Fruit fly (Drosophila melanogaster): ENCODE data around the gene Myo61F.

Gene Myo61F

DNA sequence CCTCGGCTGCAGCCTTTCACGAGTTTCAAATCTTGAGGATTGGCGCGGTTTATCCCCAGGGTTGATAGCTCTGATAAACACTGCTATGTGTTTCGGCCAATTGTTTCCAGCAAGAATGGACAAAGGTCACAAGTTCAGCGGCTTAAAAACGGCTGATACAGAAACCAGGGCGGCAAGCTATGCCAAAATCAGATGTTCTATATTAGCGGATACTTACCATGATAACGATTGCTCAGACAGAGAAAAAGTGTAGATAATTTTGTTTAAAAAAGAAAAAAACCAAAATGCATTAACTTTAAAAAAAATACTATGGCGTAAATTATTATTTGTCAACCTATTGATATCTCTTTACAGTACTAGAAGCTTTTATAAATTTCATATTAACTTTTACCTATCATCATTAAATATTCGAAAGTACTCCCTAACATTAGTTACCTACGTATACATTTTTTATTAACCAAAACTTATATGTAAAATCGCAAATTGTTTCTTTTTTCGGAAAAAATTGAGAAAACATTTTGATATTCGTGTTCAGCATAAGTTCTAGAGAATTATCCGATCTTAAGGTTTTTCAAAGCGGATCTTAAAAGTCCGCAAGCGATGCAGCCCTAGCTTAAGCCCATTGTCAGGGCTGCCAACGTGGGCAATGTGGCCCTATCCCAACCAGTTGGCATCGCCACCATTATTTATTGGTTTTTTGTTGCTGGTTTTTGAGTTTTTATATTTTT is 5.1 kb upstream of the Myo61F start, which contains the start of the genes sturkopf and Herc4 (continued):
- TF ChIP-seq inv (GFP tag; IDR thresholded peaks at IDR 0.05; ENCODE audit: partially characterized antibody) = no peak
- no peak for TF ChIP-seq CG18764 (GFP tag; optimal IDR thresholded peaks at IDR 0.05)
- TF ChIP-seq CG17829 (tag; optimal IDR thresholded peaks at IDR 0.05) = peak; percentile 67
- TF ChIP-seq Spps (tag; optimal IDR thresholded peaks at IDR 0.05) = no peak
- peak; percentile 85 for TF ChIP-seq CG8924 (tag; optimal IDR thresholded peaks at IDR 0.05)
- no peak; the same call in 2 of the 3 replicates for TF ChIP-seq croc (GFP tag; conservative IDR thresholded peaks at IDR 0.05)
- TF ChIP-seq Oaz (GFP tag; IDR thresholded peaks at IDR 0.05) = 0 out of 2 replicates have a peak, but pooled peaks have one; percentile 16
- TF ChIP-seq mam (GFP tag; optimal IDR thresholded peaks at IDR 0.05) = peak; percentile 96
- peak in 1 of 3 experiments; percentile 85 for TF ChIP-seq lola (GFP tag; optimal IDR thresholded peaks at IDR 0.05)
- TF ChIP-seq hbn (GFP tag; IDR thresholded peaks at IDR 0.05; ENCODE audit: partially characterized antibody) = no peak
- peak; percentile 90 for TF ChIP-seq CG11456 (GFP tag; IDR thresholded peaks at IDR 0.05)
- TF ChIP-seq Hsf (GFP tag; optimal IDR thresholded peaks at IDR 0.05) = peak; percentile 83
- TF ChIP-seq HmgD (GFP tag; optimal IDR thresholded peaks at IDR 0.05) = peak; percentile 37
- TF ChIP-seq phol (tag; optimal IDR thresholded peaks at IDR 0.05) = peak; percentile 69
- TF ChIP-seq vnd (GFP tag; IDR thresholded peaks at IDR 0.05; ENCODE audit: partially characterized antibody) = no peak
- TF ChIP-seq CG32532 (GFP tag; IDR thresholded peaks at IDR 0.05) = peak; percentile 76
- TF ChIP-seq Adf1 (GFP tag; IDR thresholded peaks at IDR 0.05) = no peak; the same call in 1 of the 2 replicates
- TF ChIP-seq stc (GFP tag; IDR thresholded peaks at IDR 0.05) = no peak
- peak; percentile 68 for TF ChIP-seq CG17385 (GFP tag; optimal IDR thresholded peaks at IDR 0.05)
- TF ChIP-seq gcm2 (GFP tag; optimal IDR thresholded peaks at IDR 0.05) = peak; percentile 37
- TF ChIP-seq corto (GFP tag; optimal IDR thresholded peaks at IDR 0.05) = no peak
- peak; percentile 65 for TF ChIP-seq CG33557 (GFP tag; optimal IDR thresholded peaks at IDR 0.05)
- no peak for TF ChIP-seq zen (tag; optimal IDR thresholded peaks at IDR 0.05)
- no peak for TF ChIP-seq Doc2 (GFP tag; IDR thresholded peaks at IDR 0.05)
- TF ChIP-seq CG7556 (GFP tag; optimal IDR thresholded peaks at IDR 0.05) = peak; percentile 92
- no peak for TF ChIP-seq seq (GFP tag; IDR thresholded peaks at IDR 0.05)
- no peak for TF ChIP-seq eve (GFP tag; optimal IDR thresholded peaks at IDR 0.05)
- peak; percentile 60 for TF ChIP-seq CG2116 (GFP tag; optimal IDR thresholded peaks at IDR 0.05)
- TF ChIP-seq CG12744 (GFP tag; optimal IDR thresholded peaks at IDR 0.05) = peak; percentile 23
- TF ChIP-seq unpg (GFP tag; optimal IDR thresholded peaks at IDR 0.05) = peak; percentile 64
- TF ChIP-seq da (GFP tag; optimal IDR thresholded peaks at IDR 0.05) = peak; percentile 47
- peak in 1 of 2 experiments; percentile 9 for TF ChIP-seq Dfd (GFP tag; optimal IDR thresholded peaks at IDR 0.05)
- TF ChIP-seq odd (GFP tag; optimal IDR thresholded peaks at IDR 0.05) = no peak
- TF ChIP-seq CG10462 (GFP tag; optimal IDR thresholded peaks at IDR 0.05) = peak; percentile 19
- peak in 1 of 2 experiments; percentile 44 for TF ChIP-seq bsh (GFP tag; optimal IDR thresholded peaks at IDR 0.05)
- TF ChIP-seq chinmo (GFP tag; IDR thresholded peaks at IDR 0.05; ENCODE audit: partially characterized antibody) = no peak
- TF ChIP-seq CG12299 (tag; optimal IDR thresholded peaks at IDR 0.05) = no peak
- TF ChIP-seq CG14014 (GFP tag; IDR thresholded peaks at IDR 0.05) = peak; percentile 42
- TF ChIP-seq CG2129 (GFP tag; IDR thresholded peaks at IDR 0.05; ENCODE audit: partially characterized antibody) = no peak
- peak; percentile 97 for TF ChIP-seq sens (GFP tag)
- peak; percentile 83 for TF ChIP-seq sug (tag; optimal IDR thresholded peaks at IDR 0.05)
- TF ChIP-seq prd (optimal IDR thresholded peaks at IDR 0.05) = no peak
- peak; percentile 62; the same call in 2 of the 3 replicates for TF ChIP-seq prd (GFP tag; IDR thresholded peaks at IDR 0.05)
- no peak for TF ChIP-seq ac (GFP tag; optimal IDR thresholded peaks at IDR 0.05)
- TF ChIP-seq MESR4 (GFP tag; optimal IDR thresholded peaks at IDR 0.05) = peak; percentile 41
- peak; percentile 69 for TF ChIP-seq tx (GFP tag; optimal IDR thresholded peaks at IDR 0.05)
- TF ChIP-seq CG10366 (GFP tag; IDR thresholded peaks at IDR 0.05) = peak; percentile 54
- TF ChIP-seq CG11696 (GFP tag; IDR thresholded peaks at IDR 0.05) = no peak
- TF ChIP-seq Usf (GFP tag; optimal IDR thresholded peaks at IDR 0.05) = peak; percentile 54

Measured in whole organism, embryonic.